Worm (Caenorhabditis elegans): Measurements from ENCODE around the gene R13D11.4.

ce11 chrV:854966-855365 lies 44.4 kb downstream of the R13D11.4 start, which contains the start of gene K09C6.9:
- TF ChIP-seq W03F9.2 (tag; optimal IDR thresholded peaks at IDR 0.05) = no peak
- TF ChIP-seq him-1 (tag; optimal IDR thresholded peaks at IDR 0.05) = no peak
- no peak for TF ChIP-seq dao-5 (tag; optimal IDR thresholded peaks at IDR 0.05)
